Worm (Caenorhabditis elegans): ENCODE data around the gene ugt-37.

ugt-37 gene

DNA sequence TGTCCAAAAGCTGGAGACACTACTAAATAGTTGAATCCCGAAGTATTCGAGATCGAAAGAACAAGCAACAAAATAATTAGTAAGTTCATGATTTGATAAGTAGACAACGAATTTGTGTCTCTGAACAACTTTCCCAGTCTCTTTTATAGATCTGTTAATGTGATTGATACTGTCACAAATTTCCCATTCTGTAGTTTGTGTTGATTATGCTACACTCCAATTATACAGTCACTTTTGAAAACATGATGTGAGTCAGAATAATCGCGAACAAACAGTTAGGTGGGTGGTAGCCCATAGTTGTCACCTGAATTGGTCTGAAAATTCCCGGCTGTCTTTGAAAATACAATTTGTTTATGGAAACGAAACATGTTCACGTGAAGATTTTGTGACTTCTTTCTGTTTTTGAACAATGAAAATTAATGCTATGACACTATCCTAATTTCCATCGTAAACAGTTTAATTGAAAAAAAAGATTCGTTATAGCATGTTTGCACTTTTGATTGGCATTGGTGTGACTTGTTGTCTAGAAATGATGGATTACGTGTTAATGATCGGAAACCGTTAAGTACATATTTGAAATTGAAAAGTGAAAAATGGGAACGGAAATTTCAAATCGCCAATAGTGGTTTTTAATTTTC, 18.5 kb upstream of the ugt-37 start, which contains the start of gene ugt-41 (continued):
- TF ChIP-seq ZK337.2 (GFP tag; IDR thresholded peaks at IDR 0.05) (no peak), dmd-9 (GFP tag; IDR thresholded peaks at IDR 0.05) (no peak), cey-2 (tag; optimal IDR thresholded peaks at IDR 0.05; ENCODE audit: borderline replicate concordance, insufficient read depth) (no peak), spr-1 (tag; optimal IDR thresholded peaks at IDR 0.05) (no peak), nhr-102 (tag; optimal IDR thresholded peaks at IDR 0.05) (peak; percentile 90), ceh-62 (tag; optimal IDR thresholded peaks at IDR 0.05) (no peak), nhr-111 (GFP tag; optimal IDR thresholded peaks at IDR 0.05) (no peak), ctbp-1 (GFP tag; IDR thresholded peaks at IDR 0.05) (no peak), pqm-1 (tag; optimal IDR thresholded peaks at IDR 0.05) (no peak), F49E8.2 (tag; optimal IDR thresholded peaks at IDR 0.05; ENCODE audit: borderline replicate concordance) (no peak), fos-1 (tag; optimal IDR thresholded peaks at IDR 0.05) (no peak), nhr-6 (tag; optimal IDR thresholded peaks at IDR 0.05) (no peak), T20F7.1 (GFP tag; optimal IDR thresholded peaks at IDR 0.05) (no peak), mdl-1 (tag; optimal IDR thresholded peaks at IDR 0.05) (peak in 1 of 2 experiments; percentile 6), daf-16 (GFP tag; optimal IDR thresholded peaks at IDR 0.05) (no peak), daf-16 (tag; optimal IDR thresholded peaks at IDR 0.05) (peak; percentile 96), F26F4.8 (GFP tag; conservative IDR thresholded peaks at IDR 0.05) (no peak), arid-1 (GFP tag; conservative IDR thresholded peaks at IDR 0.05) (no peak), lim-7 (GFP tag; IDR thresholded peaks at IDR 0.05) (no peak), madf-9 (GFP tag; conservative IDR thresholded peaks at IDR 0.05) (no peak), spr-3 (GFP tag; optimal IDR thresholded peaks at IDR 0.05) (no peak), Y75B8A.6 (GFP tag; IDR thresholded peaks at IDR 0.05) (no peak), Y105C5A.15 (GFP tag; IDR thresholded peaks at IDR 0.05) (no peak), lin-1 (GFP tag; IDR thresholded peaks at IDR 0.05) (no peak), nhr-76 (tag; optimal IDR thresholded peaks at IDR 0.05) (no peak), hif-1 (tag; optimal IDR thresholded peaks at IDR 0.05) (peak in 1 of 2 experiments; percentile 53), tag-97 (GFP tag; IDR thresholded peaks at IDR 0.05) (no peak), hlh-11 (tag; optimal IDR thresholded peaks at IDR 0.05) (peak; percentile 66), lin-13 (GFP tag; optimal IDR thresholded peaks at IDR 0.05) (no peak), nhr-25 (tag; optimal IDR thresholded peaks at IDR 0.05; ENCODE audit: borderline replicate concordance, insufficient read depth) (no peak), ceh-28 (tag; optimal IDR thresholded peaks at IDR 0.05) (no peak), skn-1 (tag; optimal IDR thresholded peaks at IDR 0.05) (no peak), lin-38 (GFP tag; IDR thresholded peaks at IDR 0.05) (no peak), nhr-42 (GFP tag; IDR thresholded peaks at IDR 0.05) (no peak), dpl-1 (GFP tag; optimal IDR thresholded peaks at IDR 0.05) (no peak), lin-39 (tag; optimal IDR thresholded peaks at IDR 0.05) (no peak)

DNA sequence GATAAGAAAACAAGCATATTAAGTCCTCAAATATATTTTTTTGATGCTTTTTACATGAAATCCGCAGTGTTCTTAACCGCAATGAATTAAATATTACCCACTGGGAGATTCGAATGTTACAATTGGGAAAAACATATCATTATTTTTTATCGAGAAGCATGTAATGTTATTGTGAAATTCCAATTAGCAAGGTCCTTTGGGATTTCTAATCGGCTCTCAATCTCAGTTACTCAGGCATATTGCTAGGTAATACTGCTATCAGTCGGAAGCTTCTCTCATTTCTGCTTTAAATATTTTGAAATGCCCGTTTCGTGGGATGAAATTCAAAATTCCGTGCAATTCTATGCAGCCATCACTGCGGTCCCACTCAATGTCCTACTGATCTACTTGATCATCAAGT, 14.3 kb upstream of the ugt-37 start, which contains the start of gene str-204:
Gene str-204 (plus strand): TSS at position 301 of the 400 bp plus-strand sequence.
- TF ChIP-seq unc-130 (GFP tag; optimal IDR thresholded peaks at IDR 0.05) (no peak), mdt-29 (GFP tag; IDR thresholded peaks at IDR 0.05) (no peak), ceh-20 (GFP tag; IDR thresholded peaks at IDR 0.05) (no peak), Y5F2A.4 (GFP tag; optimal IDR thresholded peaks at IDR 0.05) (no peak), madf-5 (GFP tag; IDR thresholded peaks at IDR 0.05) (no peak), lin-13 (GFP tag; optimal IDR thresholded peaks at IDR 0.05) (no peak), spr-3 (GFP tag; optimal IDR thresholded peaks at IDR 0.05) (no peak), zip-11 (GFP tag; IDR thresholded peaks at IDR 0.05) (no peak), ztf-7 (tag; optimal IDR thresholded peaks at IDR 0.05) (no peak), nhr-41 (GFP tag; IDR thresholded peaks at IDR 0.05) (no peak)

Measured in whole organism, L4 larva.